Worm (Caenorhabditis elegans) whole organism, early embryonic: Measurements from ENCODE around the gene F47B8.2.

Experiments used
- B0310.2 ChIP-seq: sonication (generic microtip); optimal IDR thresholded peaks from 2 replicates; lab custom pipeline; 2016; ENCODE audit warnings: mild to moderate bottlenecking, missing genetic modification characterization, missing compliant biosample characterization
- F13C5.2 ChIP-seq: sonication (generic microtip); optimal IDR thresholded peaks from 2 replicates; lab custom pipeline; 2017; ENCODE audit warnings: mild to moderate bottlenecking, missing genetic modification characterization, inconsistent platforms, missing compliant biosample characterization
- ama-1 ChIP-seq: fragments of 150-350 bp; optimal IDR thresholded peaks from 2 replicates; lab custom pipeline; 2014
- flt-1 ChIP-seq: fragments of 200-800 bp; sonication (Bioruptor generic); IDR thresholded peaks from 2 replicates; pipeline ENCODE4 v1.3.6; 2022; ENCODE audit warnings: missing genetic modification characterization, missing compliant biosample characterization
- hmbx-1 ChIP-seq: sonication (generic microtip); optimal IDR thresholded peaks from 2 replicates; lab custom pipeline; 2016; ENCODE audit warnings: mild to moderate bottlenecking, missing genetic modification characterization, missing compliant biosample characterization
- hmg-4 ChIP-seq: fragments of 200-800 bp; sonication (Bioruptor generic); optimal IDR thresholded peaks from 2 replicates; lab custom pipeline; 2018; ENCODE audit warnings: mild to moderate bottlenecking, missing genetic modification characterization, missing compliant biosample characterization
- hnd-1 ChIP-seq: sonication (generic microtip); optimal IDR thresholded peaks from 2 replicates; lab custom pipeline; 2016; ENCODE audit warnings: missing genetic modification characterization, missing compliant biosample characterization
- sea-1 ChIP-seq: fragments of 200-800 bp; sonication (Bioruptor generic); conservative IDR thresholded peaks from 2 replicates; pipeline ENCODE4 v1.3.6; 2022; ENCODE audit warnings: missing genetic modification characterization, missing compliant biosample characterization
- tbx-37 ChIP-seq: fragments of 200-800 bp; sonication (Bioruptor generic); conservative IDR thresholded peaks from 2 replicates; pipeline ENCODE4 v1.3.6; 2022; ENCODE audit warnings: missing genetic modification reagents, missing genetic modification characterization, missing compliant biosample characterization
- tra-4 ChIP-seq: sonication (generic microtip); optimal IDR thresholded peaks from 2 replicates; lab custom pipeline; 2017; ENCODE audit warnings: missing genetic modification characterization, missing compliant biosample characterization

- no peak for TF ChIP-seq tbx-37 (GFP tag; lab: Robert Waterston, UW)
- no peak for TF ChIP-seq hmbx-1
- TF ChIP-seq ama-1 (lab: Kevin White, UChicago): no peak
- no peak for TF ChIP-seq flt-1 (GFP tag; lab: Robert Waterston, UW)
- no peak for TF ChIP-seq sea-1
- TF ChIP-seq F13C5.2 (tag; lab: Kevin White, UChicago): no peak
- TF ChIP-seq tra-4 (tag; lab: Kevin White, UChicago): no peak
- no peak for TF ChIP-seq hmg-4 (GFP tag; lab: Kevin White, UChicago)
- no peak for TF ChIP-seq B0310.2 (tag; lab: Kevin White, UChicago)
- no peak for TF ChIP-seq hnd-1 (tag; lab: Kevin White, UChicago)
Measured at ce11 chrV:14320246-14320645, 3.8 kb upstream of the F47B8.2 start, which contains the start of gene F47B8.14.
